Fruit fly (Drosophila melanogaster): ENCODE measurements around the gene CG4073.

The CG4073 gene

dm6 chr3R:10681682-10681962 is 33.0 kb upstream of the CG4073 start (continued):
- no peak for TF ChIP-seq lov (optimal IDR thresholded peaks at IDR 0.05)
- TF ChIP-seq lov (GFP tag; IDR thresholded peaks at IDR 0.05) = peak; percentile 79
- peak; percentile 58; the same call in 1 of the 2 replicates for TF ChIP-seq CG16779 (GFP tag; IDR thresholded peaks at IDR 0.05)
- no peak for TF ChIP-seq CG13894 (tag; optimal IDR thresholded peaks at IDR 0.05)
- peak; percentile 60 for TF ChIP-seq esg (GFP tag; conservative IDR thresholded peaks at IDR 0.05)
- no peak for TF ChIP-seq hth (optimal IDR thresholded peaks at IDR 0.05)
- TF ChIP-seq CG10147 (GFP tag; optimal IDR thresholded peaks at IDR 0.05) = no peak
- TF ChIP-seq fd3F (GFP tag; optimal IDR thresholded peaks at IDR 0.05) = no peak
- TF ChIP-seq CG14050 (GFP tag; IDR thresholded peaks at IDR 0.05) = 0 out of 3 replicates have a peak, but pooled peaks have one; percentile 45
- TF ChIP-seq Meics (GFP tag; optimal IDR thresholded peaks at IDR 0.05) = no peak
- no peak for TF ChIP-seq btn (GFP tag; optimal IDR thresholded peaks at IDR 0.05)
- no peak for TF ChIP-seq shn (GFP tag; optimal IDR thresholded peaks at IDR 0.05)
- TF ChIP-seq wor (GFP tag; IDR thresholded peaks at IDR 0.05) = peak; percentile 52
- no peak for TF ChIP-seq pum (GFP tag; optimal IDR thresholded peaks at IDR 0.05)
- peak; percentile 75 for TF ChIP-seq sisA (GFP tag; IDR thresholded peaks at IDR 0.05)
- no peak for TF ChIP-seq CG33557 (GFP tag; optimal IDR thresholded peaks at IDR 0.05)
- TF ChIP-seq gem (tag; optimal IDR thresholded peaks at IDR 0.05) = peak; percentile 39
- no peak for TF ChIP-seq Nf-YB (GFP tag; optimal IDR thresholded peaks at IDR 0.05)
- TF ChIP-seq Drgx (GFP tag; IDR thresholded peaks at IDR 0.05) = peak; percentile 61
- no peak for TF ChIP-seq CG15601 (tag; optimal IDR thresholded peaks at IDR 0.05)
- no peak for TF ChIP-seq Nf-YC (tag; optimal IDR thresholded peaks at IDR 0.05)
- no peak for TF ChIP-seq CG17385 (GFP tag; optimal IDR thresholded peaks at IDR 0.05)
- no peak for TF ChIP-seq gro (GFP tag; optimal IDR thresholded peaks at IDR 0.05)
- no peak for TF ChIP-seq CG1529 (GFP tag; optimal IDR thresholded peaks at IDR 0.05)
- no peak for TF ChIP-seq gcm (GFP tag; optimal IDR thresholded peaks at IDR 0.05)
- TF ChIP-seq Opbp (GFP tag; IDR thresholded peaks at IDR 0.05; ENCODE audit: partially characterized antibody) = no peak
- TF ChIP-seq kni (GFP tag; optimal IDR thresholded peaks at IDR 0.05) = no peak
- TF ChIP-seq Pdp1 (GFP tag; optimal IDR thresholded peaks at IDR 0.05) = no peak
- TF ChIP-seq zen (tag; optimal IDR thresholded peaks at IDR 0.05) = peak; percentile 82
- peak; percentile 4 for TF ChIP-seq oc (tag; optimal IDR thresholded peaks at IDR 0.05)
- no peak for TF ChIP-seq Sin3A (optimal IDR thresholded peaks at IDR 0.05)
- no peak for TF ChIP-seq ac (GFP tag; optimal IDR thresholded peaks at IDR 0.05)
- no peak for TF ChIP-seq CG10543 (GFP tag; optimal IDR thresholded peaks at IDR 0.05)
- no peak for TF ChIP-seq Kr (GFP tag; optimal IDR thresholded peaks at IDR 0.05)
- no peak for TF ChIP-seq CG10267 (tag; optimal IDR thresholded peaks at IDR 0.05)
- TF ChIP-seq Sry-β (GFP tag; optimal IDR thresholded peaks at IDR 0.05) = no peak
- no peak for TF ChIP-seq CG4854 (GFP tag; optimal IDR thresholded peaks at IDR 0.05)
- no peak for TF ChIP-seq yki (optimal IDR thresholded peaks at IDR 0.05)
- no peak for TF ChIP-seq CG5180 (GFP tag; optimal IDR thresholded peaks at IDR 0.05)
- no peak for TF ChIP-seq her (GFP tag; optimal IDR thresholded peaks at IDR 0.05)
- 0 out of 3 replicates have a peak, but pooled peaks have one; percentile 17 for TF ChIP-seq Dbx (GFP tag; IDR thresholded peaks at IDR 0.05)
- peak; percentile 30 for TF ChIP-seq CG12769 (tag; optimal IDR thresholded peaks at IDR 0.05)
- TF ChIP-seq CG7556 (GFP tag; optimal IDR thresholded peaks at IDR 0.05) = no peak
- peak; percentile 48 for TF ChIP-seq fd96Cb (tag; optimal IDR thresholded peaks at IDR 0.05)
- peak; percentile 40 for TF ChIP-seq dmrt11E (tag; optimal IDR thresholded peaks at IDR 0.05)
- TF ChIP-seq Max (GFP tag; optimal IDR thresholded peaks at IDR 0.05) = no peak
- no peak for TF ChIP-seq CG15514 (GFP tag; optimal IDR thresholded peaks at IDR 0.05)
- no peak for TF ChIP-seq Dll (GFP tag; IDR thresholded peaks at IDR 0.05; ENCODE audit: partially characterized antibody)
- no peak for TF ChIP-seq CG31441 (GFP tag; IDR thresholded peaks at IDR 0.05)
- peak; percentile 48 for TF ChIP-seq CG8388 (GFP tag; optimal IDR thresholded peaks at IDR 0.05)
- TF ChIP-seq NC2β (GFP tag; optimal IDR thresholded peaks at IDR 0.05) = no peak
- TF ChIP-seq CG8290 (GFP tag; optimal IDR thresholded peaks at IDR 0.05) = no peak
- TF ChIP-seq CG8290 (tag; optimal IDR thresholded peaks at IDR 0.05) = no peak
